Worm (Caenorhabditis elegans): ENCODE measurements around the gene spp-31.

spp-31 gene

DNA sequence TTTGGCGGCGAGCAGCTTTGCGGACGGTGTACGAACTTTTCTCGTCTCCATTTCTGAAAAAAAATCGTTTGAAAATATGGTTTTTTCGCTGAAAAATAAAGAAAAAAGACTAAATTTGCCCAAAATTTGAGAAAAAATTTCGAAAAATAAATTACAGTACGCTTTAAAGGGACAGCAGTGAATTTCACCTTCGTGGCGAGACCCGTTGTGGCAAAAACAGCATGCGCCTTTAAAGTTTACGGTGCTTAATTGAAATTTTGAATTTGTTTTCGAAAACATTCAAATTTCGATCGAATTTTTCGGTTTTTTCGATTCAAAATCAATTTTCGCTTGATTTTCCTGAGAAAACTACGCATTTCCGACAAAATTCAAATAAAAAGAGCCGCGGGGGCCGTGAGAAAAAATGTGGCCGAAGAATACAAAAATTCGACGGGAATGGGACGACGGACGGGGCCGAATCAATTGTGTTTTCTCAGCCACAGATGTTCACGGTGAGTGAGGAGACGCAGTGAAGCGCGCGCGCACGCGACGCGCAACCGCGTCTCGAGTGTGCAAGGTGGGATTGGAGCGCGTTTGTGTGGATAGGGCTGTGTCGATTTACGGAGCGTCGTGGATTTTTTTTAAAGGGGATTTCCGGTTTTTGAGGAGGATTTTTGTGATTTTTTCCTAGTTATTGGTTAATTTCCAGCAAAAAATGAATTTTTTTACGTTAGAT is 13.6 kb downstream of the spp-31 start, which contains the start of gene Y77E11A.7 (continued):
- TF ChIP-seq nhr-25 (tag; optimal IDR thresholded peaks at IDR 0.05; ENCODE audit: borderline replicate concordance, insufficient read depth) (peak; percentile 58), hif-1 (tag; optimal IDR thresholded peaks at IDR 0.05) (peak in 1 of 2 experiments; percentile 92), tra-1 (GFP tag; IDR thresholded peaks at IDR 0.05) (no peak), daf-8 (GFP tag; IDR thresholded peaks at IDR 0.05) (no peak), nhr-28 (tag; optimal IDR thresholded peaks at IDR 0.05) (peak; percentile 84), zfp-3 (GFP tag; conservative IDR thresholded peaks at IDR 0.05) (no peak; the same call in 1 of the 2 replicates), mes-2 (tag; optimal IDR thresholded peaks at IDR 0.05; ENCODE audit: poor library complexity, severe bottlenecking) (peak; percentile 91), ceh-28 (tag; optimal IDR thresholded peaks at IDR 0.05) (peak; percentile 39), F44E2.7 (GFP tag; IDR thresholded peaks at IDR 0.05) (no peak), spr-1 (tag; optimal IDR thresholded peaks at IDR 0.05) (peak; percentile 11), unc-39 (tag; optimal IDR thresholded peaks at IDR 0.05) (no peak), madf-5 (GFP tag; IDR thresholded peaks at IDR 0.05) (0 out of 4 replicates have a peak, but pooled peaks of 1 of the 2 experiments have one; percentile 37), lin-38 (GFP tag; IDR thresholded peaks at IDR 0.05) (peak; percentile 92), mep-1 (tag; optimal IDR thresholded peaks at IDR 0.05) (peak; percentile 89), daf-16 (GFP tag; optimal IDR thresholded peaks at IDR 0.05) (no peak), daf-16 (tag; optimal IDR thresholded peaks at IDR 0.05) (peak; percentile 62), F37D6.2 (tag; optimal IDR thresholded peaks at IDR 0.05) (peak; percentile 62), Y105C5A.15 (GFP tag; IDR thresholded peaks at IDR 0.05) (no peak), dmd-6 (GFP tag; IDR thresholded peaks at IDR 0.05) (peak; percentile 85), dmd-9 (GFP tag; IDR thresholded peaks at IDR 0.05) (peak; percentile 60; the same call in 1 of the 2 replicates), hlh-30 (tag; optimal IDR thresholded peaks at IDR 0.05; ENCODE audit: insufficient read depth) (peak; percentile 99), F49E8.2 (tag; optimal IDR thresholded peaks at IDR 0.05; ENCODE audit: borderline replicate concordance) (peak; percentile 44), aha-1 (tag) (peak; percentile 99), nhr-41 (GFP tag; IDR thresholded peaks at IDR 0.05) (no peak), nhr-48 (tag; optimal IDR thresholded peaks at IDR 0.05) (peak; percentile 26), egl-43 (GFP tag; IDR thresholded peaks at IDR 0.05) (no peak), ces-1 (GFP tag; optimal IDR thresholded peaks at IDR 0.05) (no peak), T26A8.4 (GFP tag; IDR thresholded peaks at IDR 0.05) (no peak), R02D3.7 (tag; optimal IDR thresholded peaks at IDR 0.05) (peak; percentile 60), rbr-2 (tag; optimal IDR thresholded peaks at IDR 0.05) (peak; percentile 88), nhr-42 (GFP tag; IDR thresholded peaks at IDR 0.05) (peak; percentile 60; the same call in 1 of the 2 replicates), fkh-10 (GFP tag; optimal IDR thresholded peaks at IDR 0.05) (peak; percentile 92), ceh-62 (tag; optimal IDR thresholded peaks at IDR 0.05) (no peak), dve-1 (tag; optimal IDR thresholded peaks at IDR 0.05; ENCODE audit: insufficient read depth) (peak; percentile 82), ztf-11 (tag; optimal IDR thresholded peaks at IDR 0.05) (no peak), dpl-1 (GFP tag; optimal IDR thresholded peaks at IDR 0.05) (peak; percentile 79), nhr-6 (tag; optimal IDR thresholded peaks at IDR 0.05) (peak; percentile 70), arid-1 (GFP tag; conservative IDR thresholded peaks at IDR 0.05) (peak; percentile 37; the same call in 1 of the 2 replicates), jun-1 (tag; optimal IDR thresholded peaks at IDR 0.05) (peak; percentile 59), hmg-1.1 (GFP tag; IDR thresholded peaks at IDR 0.05) (peak; percentile 91), hlh-11 (tag; optimal IDR thresholded peaks at IDR 0.05) (peak; percentile 94), zfp-2 (tag; optimal IDR thresholded peaks at IDR 0.05) (peak; percentile 24), pqm-1 (tag; optimal IDR thresholded peaks at IDR 0.05) (peak; percentile 43), unc-130 (GFP tag; optimal IDR thresholded peaks at IDR 0.05) (peak; percentile 67), mxl-3 (GFP tag; optimal IDR thresholded peaks at IDR 0.05) (peak; percentile 88), daf-19 (GFP tag; conservative IDR thresholded peaks at IDR 0.05) (no peak), unc-62 (GFP tag; optimal IDR thresholded peaks at IDR 0.05 in 1 of 2) (peak in 1 of 2 experiments; percentile 45), unc-62 (tag; optimal IDR thresholded peaks at IDR 0.05) (no peak), nhr-102 (tag; optimal IDR thresholded peaks at IDR 0.05) (peak; percentile 10), nhr-111 (GFP tag; optimal IDR thresholded peaks at IDR 0.05) (no peak)
